Worm (Caenorhabditis elegans): Measurements from ENCODE around the gene dot-1.4.

ce11 chrX:11907263-11907662 lies 24.2 kb downstream of the dot-1.4 start, which contains the start of gene Y62H9A.11:
- no peak for TF ChIP-seq tbx-37 (GFP tag; conservative IDR thresholded peaks at IDR 0.05)
- TF ChIP-seq flt-1 (GFP tag; IDR thresholded peaks at IDR 0.05): no peak
- no peak for TF ChIP-seq ama-1 (optimal IDR thresholded peaks at IDR 0.05)
